Worm (Caenorhabditis elegans): ENCODE data around the gene nhr-147.

nhr-147 gene

ce11 chrV:7389771-7390170 is 44.2 kb downstream of the nhr-147 start, which contains the start of gene C02H6.1:
Gene C02H6.1, minus strand, starts transcription at chrV:7389871.
- TF ChIP-seq nhr-237 (tag; optimal IDR thresholded peaks at IDR 0.05), result no peak
- no peak for TF ChIP-seq nhr-129 (tag; optimal IDR thresholded peaks at IDR 0.05)
- no peak for TF ChIP-seq ztf-11 (tag; optimal IDR thresholded peaks at IDR 0.05)
- TF ChIP-seq sem-4 (tag; optimal IDR thresholded peaks at IDR 0.05), result no peak
- TF ChIP-seq gmeb-1 (tag; optimal IDR thresholded peaks at IDR 0.05), result no peak
- TF ChIP-seq R02D3.7 (tag; optimal IDR thresholded peaks at IDR 0.05), result no peak
- TF ChIP-seq mbf-1 (tag; optimal IDR thresholded peaks at IDR 0.05), result no peak
- TF ChIP-seq ceh-82 (tag; optimal IDR thresholded peaks at IDR 0.05), result no peak
- no peak for TF ChIP-seq skn-1 (tag; optimal IDR thresholded peaks at IDR 0.05)
- TF ChIP-seq lin-11 (tag; optimal IDR thresholded peaks at IDR 0.05), result no peak
- TF ChIP-seq Y55F3AM.14 (GFP tag; optimal IDR thresholded peaks at IDR 0.05), result no peak
- TF ChIP-seq egl-27 (tag; optimal IDR thresholded peaks at IDR 0.05), result no peak
- TF ChIP-seq nhr-25 (tag; optimal IDR thresholded peaks at IDR 0.05), result no peak
- TF ChIP-seq ZK546.5 (tag; optimal IDR thresholded peaks at IDR 0.05), result no peak
- TF ChIP-seq elt-1 (tag; optimal IDR thresholded peaks at IDR 0.05), result no peak
- TF ChIP-seq sma-9 (GFP tag; optimal IDR thresholded peaks at IDR 0.05), result no peak
- TF ChIP-seq sma-9 (tag; optimal IDR thresholded peaks at IDR 0.05), result no peak
- TF ChIP-seq lsy-2 (tag; optimal IDR thresholded peaks at IDR 0.05), result no peak
- no peak for TF ChIP-seq fos-1 (tag; optimal IDR thresholded peaks at IDR 0.05)
- TF ChIP-seq peb-1 (tag; optimal IDR thresholded peaks at IDR 0.05), result no peak
- TF ChIP-seq elt-3 (tag; optimal IDR thresholded peaks at IDR 0.05), result no peak

ce11 chrV:7391933-7392332 is 46.3 kb downstream of the nhr-147 start, which contains the start of gene fbxa-105:
Gene fbxa-105, minus strand, starts transcription at chrV:7392029.
- TF ChIP-seq unc-55 (GFP tag; optimal IDR thresholded peaks at IDR 0.05) (no peak), fos-1 (tag; optimal IDR thresholded peaks at IDR 0.05) (peak; percentile 70)

ce11 chrV:7395359-7395758 is 49.8 kb downstream of the nhr-147 start, which contains the start of gene srx-9:
Gene srx-9, minus strand, starts transcription at chrV:7395459.
- no peak for TF ChIP-seq R02D3.7 (tag; optimal IDR thresholded peaks at IDR 0.05)
- TF ChIP-seq nhr-12 (tag; optimal IDR thresholded peaks at IDR 0.05), result no peak
- TF ChIP-seq sma-9 (GFP tag; optimal IDR thresholded peaks at IDR 0.05), result no peak
- TF ChIP-seq sma-9 (tag; optimal IDR thresholded peaks at IDR 0.05), result no peak
- no peak for TF ChIP-seq Y55F3AM.14 (GFP tag; optimal IDR thresholded peaks at IDR 0.05)
- TF ChIP-seq mdl-1 (tag; optimal IDR thresholded peaks at IDR 0.05), result no peak
- no peak for TF ChIP-seq nhr-10 (tag; optimal IDR thresholded peaks at IDR 0.05)
- TF ChIP-seq mab-5 (tag; optimal IDR thresholded peaks at IDR 0.05), result no peak
- TF ChIP-seq ztf-11 (tag; optimal IDR thresholded peaks at IDR 0.05), result no peak
- no peak for TF ChIP-seq nhr-77 (tag; optimal IDR thresholded peaks at IDR 0.05)
- TF ChIP-seq lin-11 (tag; optimal IDR thresholded peaks at IDR 0.05), result no peak
- TF ChIP-seq ceh-16 (tag; optimal IDR thresholded peaks at IDR 0.05), result no peak
- no peak for TF ChIP-seq aly-2 (tag; optimal IDR thresholded peaks at IDR 0.05)
- TF ChIP-seq alr-1 (tag; optimal IDR thresholded peaks at IDR 0.05), result no peak
